Worm (Caenorhabditis elegans) whole organism, L3 larva: ENCODE measurements around the gene F42E11.3.

Experiments used
- R02D3.7 ChIP-seq: fragments of 150-350 bp; optimal IDR thresholded peaks from 2 replicates; lab custom pipeline; 2014; ENCODE audit warnings: missing biosample characterization, missing genetic modification characterization
- ZK546.5 ChIP-seq: sonication (generic microtip); optimal IDR thresholded peaks from 2 replicates; lab custom pipeline; 2017; ENCODE audit warnings: missing biosample characterization, missing genetic modification characterization
- ama-1 ChIP-seq: fragments of 150-350 bp; optimal IDR thresholded peaks from 2 replicates; lab custom pipeline; 2018
- ceh-28 ChIP-seq: fragments of 150-350 bp; optimal IDR thresholded peaks from 2 replicates; lab custom pipeline; 2014; ENCODE audit warnings: missing biosample characterization, missing genetic modification reagents, missing genetic modification characterization
- ceh-82 ChIP-seq: fragments of 150-350 bp; optimal IDR thresholded peaks from 2 replicates; lab custom pipeline; 2014; ENCODE audit warnings: missing biosample characterization, missing genetic modification characterization
- daf-12 ChIP-seq: fragments of 150-350 bp; optimal IDR thresholded peaks from 2 replicates; lab custom pipeline; 2014; ENCODE audit warnings: missing biosample characterization, missing genetic modification reagents, missing genetic modification characterization
- egl-27 ChIP-seq: sonication (generic microtip); optimal IDR thresholded peaks from 4 replicates; lab custom pipeline; 2017; ENCODE audit warnings: missing biosample characterization, missing genetic modification reagents, missing genetic modification characterization
- egl-5 ChIP-seq: fragments of 150-350 bp; optimal IDR thresholded peaks from 2 replicates; lab custom pipeline; 2017; ENCODE audit warnings: missing biosample characterization, missing genetic modification reagents, missing genetic modification characterization, inconsistent platforms
- elt-1 ChIP-seq: fragments of 150-350 bp; optimal IDR thresholded peaks from 2 replicates; lab custom pipeline; 2014; ENCODE audit warnings: missing biosample characterization, missing genetic modification characterization
- elt-2 ChIP-seq: sonication (generic microtip); optimal IDR thresholded peaks from 2 replicates; lab custom pipeline; 2016; ENCODE audit warnings: missing genetic modification reagents, mild to moderate bottlenecking, missing genetic modification characterization, missing compliant biosample characterization
- elt-3 ChIP-seq, 3 experiments: fragments of 150-350 bp in 1 of 3; sonication (generic microtip) in 2 of 3; optimal IDR thresholded peaks; 2 replicates in 2 of 3; 4 replicates in 1 of 3; lab custom pipeline; 2014 to 2017; ENCODE audit warnings: missing biosample characterization in 3 of 3, missing genetic modification characterization in 3 of 3
- fkh-10 ChIP-seq: sonication (generic microtip); optimal IDR thresholded peaks from 2 replicates; lab custom pipeline; 2017; ENCODE audit warnings: missing biosample characterization, missing genetic modification reagents, missing genetic modification characterization
- hmg-11 ChIP-seq: sonication (generic microtip); optimal IDR thresholded peaks from 2 replicates; lab custom pipeline; 2016; ENCODE audit warnings: missing genetic modification characterization, missing compliant biosample characterization
- jun-1 ChIP-seq: fragments of 150-350 bp; optimal IDR thresholded peaks from 2 replicates; lab custom pipeline; 2014; ENCODE audit warnings: missing biosample characterization, missing genetic modification reagents, missing genetic modification characterization
- lin-39 ChIP-seq: fragments of 150-350 bp; optimal IDR thresholded peaks from 2 replicates; lab custom pipeline; 2018; ENCODE audit warnings: missing biosample characterization, missing genetic modification reagents, missing genetic modification characterization
- lsy-12 ChIP-seq: sonication (generic microtip); optimal IDR thresholded peaks from 2 replicates; lab custom pipeline; 2016; ENCODE audit warnings: mild to moderate bottlenecking, missing genetic modification characterization, missing compliant biosample characterization
- mdl-1 ChIP-seq: fragments of 150-350 bp; optimal IDR thresholded peaks from 2 replicates; lab custom pipeline; 2014; ENCODE audit warnings: missing biosample characterization, missing genetic modification characterization
- mml-1 ChIP-seq: fragments of 150-350 bp; sonication (generic microtip); optimal IDR thresholded peaks from 3 replicates; lab custom pipeline; 2014; ENCODE audit warnings: missing biosample characterization, missing genetic modification characterization
- nfya-1 ChIP-seq: sonication (generic microtip); optimal IDR thresholded peaks from 2 replicates; lab custom pipeline; 2017; ENCODE audit warnings: missing genetic modification characterization, mild to moderate bottlenecking, missing compliant biosample characterization, antibody characterized with exemption, moderate library complexity; ENCODE audit not compliant: insufficient read depth
- nhr-12 ChIP-seq: fragments of 150-350 bp; optimal IDR thresholded peaks from 2 replicates; lab custom pipeline; 2014; ENCODE audit warnings: missing biosample characterization, missing genetic modification characterization
- nhr-23 ChIP-seq: fragments of 150-350 bp; optimal IDR thresholded peaks from 2 replicates; lab custom pipeline; 2014; ENCODE audit warnings: missing biosample characterization, missing genetic modification reagents, missing genetic modification characterization
- nhr-237 ChIP-seq: fragments of 150-350 bp; optimal IDR thresholded peaks from 2 replicates; lab custom pipeline; 2014; ENCODE audit warnings: missing biosample characterization, missing genetic modification characterization
- nhr-28 ChIP-seq: fragments of 150-350 bp; optimal IDR thresholded peaks from 2 replicates; lab custom pipeline; 2014; ENCODE audit warnings: missing biosample characterization, missing genetic modification characterization
- nhr-67 ChIP-seq: fragments of 150-350 bp; optimal IDR thresholded peaks from 2 replicates; lab custom pipeline; 2014; ENCODE audit warnings: missing biosample characterization, missing genetic modification characterization
- nhr-76 ChIP-seq: fragments of 150-350 bp; sonication (generic microtip); optimal IDR thresholded peaks from 5 replicates; lab custom pipeline; 2014; ENCODE audit warnings: missing biosample characterization, missing genetic modification characterization
- nhr-77 ChIP-seq: fragments of 150-350 bp; optimal IDR thresholded peaks from 2 replicates; lab custom pipeline; 2014; ENCODE audit warnings: missing biosample characterization, missing genetic modification characterization
- pha-4 ChIP-seq: fragments of 150-350 bp; optimal IDR thresholded peaks from 2 replicates; lab custom pipeline; 2014; ENCODE audit warnings: missing biosample characterization, missing genetic modification reagents, missing genetic modification characterization
- sea-2 ChIP-seq: fragments of 150-350 bp; sonication (generic microtip); optimal IDR thresholded peaks from 4 replicates; lab custom pipeline; 2014; ENCODE audit warnings: missing biosample characterization, missing genetic modification reagents, missing genetic modification characterization
- snpc-4 ChIP-seq: fragments of 150-350 bp; optimal IDR thresholded peaks from 2 replicates; lab custom pipeline; 2014; ENCODE audit warnings: missing biosample characterization, missing genetic modification characterization
- tbx-2 ChIP-seq: sonication (generic microtip); optimal IDR thresholded peaks from 2 replicates; lab custom pipeline; 2016; ENCODE audit warnings: mild to moderate bottlenecking, missing genetic modification characterization, missing compliant biosample characterization
- unc-62 ChIP-seq: fragments of 150-350 bp; sonication (generic microtip); optimal IDR thresholded peaks from 4 replicates; lab custom pipeline; 2014; ENCODE audit warnings: missing biosample characterization, missing genetic modification reagents, missing genetic modification characterization
- zag-1 ChIP-seq: fragments of 150-350 bp; optimal IDR thresholded peaks from 2 replicates; lab custom pipeline; 2014; ENCODE audit warnings: missing biosample characterization, missing genetic modification characterization

Gene F42E11.3

DNA sequence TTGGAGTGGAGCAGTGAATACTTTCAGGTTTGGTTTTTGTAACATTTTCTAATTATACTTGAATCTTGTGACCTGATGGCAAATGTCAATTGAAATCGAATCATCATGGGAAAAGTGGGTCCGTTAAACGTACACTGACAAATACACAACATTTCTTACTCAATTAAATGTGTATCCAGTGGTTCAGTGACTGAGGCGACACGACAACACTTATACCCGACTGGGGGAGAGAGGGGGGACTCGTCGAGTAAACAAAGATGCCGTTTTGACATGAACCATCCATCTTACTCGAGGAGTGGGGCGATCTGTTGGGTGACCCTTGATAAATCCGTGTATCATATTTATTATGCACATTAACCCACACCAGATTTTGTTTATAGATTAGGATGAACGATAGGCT lies 6.6 kb downstream of the F42E11.3 start:
- TF ChIP-seq egl-5 (tag; lab: Kevin White, UChicago): peak; percentile 90
- no peak for TF ChIP-seq daf-12 (tag; lab: Kevin White, UChicago)
- TF ChIP-seq lin-39 (tag; lab: Kevin White, UChicago): peak; percentile 81

DNA sequence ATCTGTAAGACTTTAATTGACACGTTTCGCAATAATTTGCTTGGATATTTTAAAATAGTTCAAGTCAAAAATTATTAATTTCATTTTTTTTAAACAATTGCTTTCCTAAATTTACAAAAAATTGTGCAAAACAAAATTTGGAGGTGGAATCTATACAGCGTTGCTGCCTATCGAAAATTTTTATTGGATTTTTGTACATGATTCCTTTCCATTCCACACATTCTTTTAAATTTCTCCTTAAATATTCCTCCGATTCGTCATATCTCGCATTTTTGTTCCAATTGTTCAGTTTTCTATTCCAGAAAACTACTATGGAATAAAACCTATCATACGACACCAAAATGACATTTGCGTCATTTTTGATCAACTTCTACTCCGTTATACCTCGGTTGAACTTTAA lies 7.0 kb downstream of the F42E11.3 start, which contains the start of gene ttyh-1:
ttyh-1 (plus strand) TSS at position 301 of the 400 bp plus-strand sequence.
- TF ChIP-seq mml-1 (tag; lab: Kevin White, UChicago) (no peak), R02D3.7 (tag; lab: Kevin White, UChicago) (no peak), egl-5 (tag; lab: Kevin White, UChicago) (no peak), elt-3 (tag; optimal IDR thresholded peaks at IDR 0.05; lab: Kevin White, UChicago) (no peak), elt-1 (tag; lab: Kevin White, UChicago) (no peak), ZK546.5 (no peak), lin-39 (tag; lab: Kevin White, UChicago) (no peak), nhr-77 (tag; lab: Kevin White, UChicago) (no peak), zag-1 (tag; lab: Kevin White, UChicago) (no peak), lsy-12 (no peak), snpc-4 (tag; lab: Kevin White, UChicago) (no peak), jun-1 (tag; lab: Kevin White, UChicago) (no peak), pha-4 (no peak), ama-1 (lab: Kevin White, UChicago) (no peak), hmg-11 (tag; lab: Kevin White, UChicago) (no peak)

DNA sequence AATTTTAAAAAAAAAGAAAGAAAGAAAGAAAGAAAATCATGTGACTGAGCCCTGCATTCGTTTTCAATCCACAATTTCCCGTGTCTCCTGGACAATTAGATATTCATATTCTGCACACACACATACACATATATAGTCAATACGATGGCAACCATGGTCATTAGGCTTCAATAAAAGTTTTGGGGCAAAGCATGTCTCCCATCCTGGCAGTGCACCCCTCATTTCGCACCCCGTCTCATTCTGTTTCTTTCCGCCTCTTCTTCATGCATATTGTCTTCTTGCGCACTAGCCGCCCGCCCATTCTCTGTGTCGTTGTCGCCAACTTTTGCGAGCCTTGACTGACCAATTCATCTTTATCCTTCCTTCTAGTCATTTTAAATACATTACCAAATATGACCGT lies 7.8 kb downstream of the F42E11.3 start:
- TF ChIP-seq sea-2 (GFP tag; lab: Kevin White, UChicago) (peak; percentile 19), mdl-1 (no peak), nhr-237 (no peak), lin-39 (tag; lab: Kevin White, UChicago) (peak; percentile 66)

DNA sequence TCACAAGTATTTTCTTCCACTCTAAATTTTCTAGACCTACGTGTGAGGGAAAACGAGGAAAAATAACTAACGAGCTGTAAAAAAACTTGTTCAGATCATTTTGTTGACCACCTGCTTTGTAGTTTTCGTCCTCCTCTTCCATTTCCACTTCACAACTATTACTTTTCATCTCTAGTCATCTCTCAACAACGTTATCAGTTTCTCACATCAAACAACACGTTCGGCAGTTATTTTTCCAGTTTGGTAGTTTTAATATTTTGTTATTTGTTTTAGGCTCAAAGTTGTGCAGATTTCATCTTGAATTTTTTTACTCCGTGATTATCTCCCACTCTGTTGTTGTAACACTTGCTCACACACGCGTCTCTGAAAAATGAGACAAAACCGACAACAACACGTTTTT lies 8.3 kb downstream of the F42E11.3 start:
- TF ChIP-seq elt-2 (tag; lab: Kevin White, UChicago) (peak; percentile 5), ceh-82 (tag; lab: Kevin White, UChicago) (no peak)

DNA sequence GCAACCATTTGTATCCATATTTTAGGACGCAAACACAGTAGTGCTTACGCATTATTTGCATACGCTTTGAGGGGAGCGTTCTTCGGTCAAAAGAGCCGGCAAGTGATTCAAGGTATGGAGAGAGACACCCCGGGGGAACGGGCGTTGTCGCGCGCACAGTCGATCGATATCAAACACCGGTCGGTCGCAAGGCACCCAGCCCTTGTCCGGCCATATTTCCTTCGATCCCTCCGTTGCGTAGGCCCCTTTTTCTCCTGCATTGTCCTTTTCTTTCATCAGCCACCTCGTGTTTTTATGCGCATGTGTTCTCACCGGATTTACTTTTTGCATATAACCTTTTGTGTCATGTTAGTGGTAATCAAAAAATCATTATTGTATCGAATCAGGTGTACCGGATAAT lies 9.4 kb downstream of the F42E11.3 start:
- TF ChIP-seq egl-27 (tag; lab: Kevin White, UChicago) (no peak), fkh-10 (no peak), elt-3 (tag; optimal IDR thresholded peaks at IDR 0.05; lab: Kevin White, UChicago) (no peak), unc-62 (GFP tag; lab: Kevin White, UChicago) (no peak), mdl-1 (no peak), nfya-1 (tag; lab: Kevin White, UChicago) (no peak), nhr-76 (no peak), pha-4 (peak; percentile 10)
- TF ChIP-seq, all 47 proteins: peak for 1

DNA sequence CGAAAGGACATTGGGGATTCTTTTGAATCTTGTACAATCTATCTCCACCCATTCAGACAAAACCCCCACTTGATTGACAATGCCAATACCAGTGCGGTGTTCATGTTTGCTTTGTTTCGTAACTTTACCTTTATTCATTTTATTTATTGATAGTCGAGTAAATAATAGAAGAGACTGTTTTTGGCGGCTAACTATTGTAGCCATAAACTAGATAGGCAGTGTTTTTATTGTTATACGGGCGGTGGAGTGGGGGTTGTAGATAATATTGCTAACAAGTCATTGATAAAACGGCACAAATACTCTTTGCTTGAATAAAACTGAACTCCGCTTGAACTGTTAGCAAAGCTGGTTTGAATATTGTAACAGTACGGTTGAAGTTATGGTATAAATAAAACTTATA lies 10.5 kb downstream of the F42E11.3 start:
- no peak for TF ChIP-seq hmg-11 (tag; lab: Kevin White, UChicago)
- peak; percentile 36 for TF ChIP-seq elt-2 (tag; lab: Kevin White, UChicago)
- peak; percentile 71 for TF ChIP-seq pha-4

DNA sequence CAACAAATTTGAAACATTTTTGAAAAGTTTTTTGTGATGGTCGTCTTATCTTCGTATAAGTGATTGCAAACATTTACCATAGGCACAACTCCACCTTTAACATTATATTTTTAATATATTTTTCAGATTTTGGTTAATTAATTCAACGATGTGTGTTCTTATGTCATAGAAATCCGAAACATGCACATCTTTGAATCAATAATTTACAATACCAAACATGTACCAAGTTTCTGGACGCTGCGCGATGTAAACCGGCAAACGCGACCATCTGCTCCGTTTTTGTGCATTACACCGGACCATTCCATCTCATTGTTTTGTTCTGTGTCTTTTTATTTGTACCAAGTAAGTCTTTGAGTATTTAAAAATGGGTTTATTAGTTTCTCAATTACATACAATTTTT lies 17.9 kb downstream of the F42E11.3 start, which contains the start of gene pgp-4:
pgp-4 (plus strand) TSS at position 301 of the 400 bp plus-strand sequence.
- no peak for TF ChIP-seq ceh-28 (tag; lab: Kevin White, UChicago)
- no peak for TF ChIP-seq nhr-12 (tag; lab: Kevin White, UChicago)
- no peak for TF ChIP-seq tbx-2 (tag; lab: Kevin White, UChicago)
- no peak for TF ChIP-seq jun-1 (tag; lab: Kevin White, UChicago)
- no peak for TF ChIP-seq nhr-28 (tag; lab: Kevin White, UChicago)
- no peak for TF ChIP-seq mml-1 (tag; lab: Kevin White, UChicago)
- TF ChIP-seq nhr-67: no peak
- no peak for TF ChIP-seq fkh-10
- no peak for TF ChIP-seq nhr-23 (tag; lab: Kevin White, UChicago)
- no peak for TF ChIP-seq ama-1 (lab: Kevin White, UChicago)
- TF ChIP-seq, all 47 proteins: peak for 0
